Worm (Caenorhabditis elegans): Measurements from ENCODE around the gene nlp-28.

- TF ChIP-seq unc-62 (GFP tag; optimal IDR thresholded peaks at IDR 0.05) (no peak), aha-1 (tag; optimal IDR thresholded peaks at IDR 0.05) (no peak), nhr-77 (tag; optimal IDR thresholded peaks at IDR 0.05) (no peak), ceh-63 (GFP tag; optimal IDR thresholded peaks at IDR 0.05) (no peak), nhr-28 (tag; optimal IDR thresholded peaks at IDR 0.05) (no peak), elt-2 (tag; optimal IDR thresholded peaks at IDR 0.05) (no peak), fkh-10 (GFP tag; optimal IDR thresholded peaks at IDR 0.05) (no peak), ceh-82 (tag; optimal IDR thresholded peaks at IDR 0.05) (no peak), mdl-1 (tag; optimal IDR thresholded peaks at IDR 0.05) (no peak), hpl-2 (GFP tag; optimal IDR thresholded peaks at IDR 0.05) (no peak), blmp-1 (tag; optimal IDR thresholded peaks at IDR 0.05) (no peak)
Observed at ce11 chrV:4019188-4019587, 31.5 kb downstream of the nlp-28 start, which contains the start of gene K09D9.3.

Measured in whole organism, L1 larva.